Worm (Caenorhabditis elegans): ENCODE measurements around the gene rpl-11.2.

rpl-11.2 gene

ce11 chrX:2197444-2197843 lies 45.0 kb downstream of the rpl-11.2 start:
- TF ChIP-seq ztf-23 (GFP tag; IDR thresholded peaks at IDR 0.05): no peak
- no peak for TF ChIP-seq cog-1 (tag; optimal IDR thresholded peaks at IDR 0.05)
- TF ChIP-seq T22C8.4 (GFP tag; IDR thresholded peaks at IDR 0.05): no peak
- no peak for TF ChIP-seq med-1 (GFP tag; optimal IDR thresholded peaks at IDR 0.05; ENCODE audit: insufficient read depth)
- no peak for TF ChIP-seq ztf-29 (GFP tag; IDR thresholded peaks at IDR 0.05)
- no peak for TF ChIP-seq klf-2 (GFP tag; conservative IDR thresholded peaks at IDR 0.05)
- TF ChIP-seq flt-1 (GFP tag; IDR thresholded peaks at IDR 0.05): no peak
- TF ChIP-seq tab-1 (GFP tag; IDR thresholded peaks at IDR 0.05): no peak
- TF ChIP-seq ref-1 (GFP tag; conservative IDR thresholded peaks at IDR 0.05): no peak

DNA sequence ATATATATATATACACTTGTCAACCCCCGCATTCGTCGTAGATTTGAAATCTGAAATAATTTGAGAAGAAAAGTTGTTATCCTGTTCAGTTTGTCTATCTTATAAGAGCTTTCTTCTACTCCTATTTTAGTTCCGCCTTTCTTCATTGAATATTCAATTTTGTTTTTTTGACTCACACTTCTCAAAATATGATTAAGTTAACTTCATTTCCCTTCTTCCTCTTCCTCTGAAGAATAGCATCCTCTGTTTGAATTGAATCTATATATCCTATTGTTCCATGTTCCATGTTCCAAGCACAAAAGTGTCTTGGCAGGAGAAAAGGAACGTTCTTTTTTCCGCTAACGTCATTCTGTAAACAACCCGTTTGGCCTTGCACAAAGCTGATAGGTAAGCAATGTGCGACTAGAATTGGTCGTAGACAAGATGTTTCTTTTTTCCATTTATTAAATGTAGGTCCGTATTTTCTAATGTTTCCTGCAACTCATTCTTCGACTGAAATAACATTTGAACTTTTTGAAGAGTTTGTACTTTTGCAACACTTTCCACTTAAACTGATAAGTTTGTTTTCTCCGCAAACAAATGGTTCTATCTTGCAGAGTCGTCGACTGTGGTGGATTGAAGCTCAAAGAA lies 50.4 kb downstream of the rpl-11.2 start, which contains the start of gene gap-1:
Gene gap-1, plus strand, starts transcription at position 580 of the 630 bp plus-strand sequence.
- TF ChIP-seq med-1 (GFP tag; optimal IDR thresholded peaks at IDR 0.05; ENCODE audit: insufficient read depth) (no peak), klf-2 (GFP tag; conservative IDR thresholded peaks at IDR 0.05) (no peak), cog-1 (tag; optimal IDR thresholded peaks at IDR 0.05) (no peak), ztf-29 (GFP tag; IDR thresholded peaks at IDR 0.05) (no peak), flt-1 (GFP tag; IDR thresholded peaks at IDR 0.05) (no peak), ref-1 (GFP tag; conservative IDR thresholded peaks at IDR 0.05) (no peak), T22C8.4 (GFP tag; IDR thresholded peaks at IDR 0.05) (no peak), tab-1 (GFP tag; IDR thresholded peaks at IDR 0.05) (no peak), ztf-23 (GFP tag; IDR thresholded peaks at IDR 0.05) (no peak)
